Fruit fly (Drosophila melanogaster): ENCODE data around the gene Oscillin.

Oscillin gene

DNA sequence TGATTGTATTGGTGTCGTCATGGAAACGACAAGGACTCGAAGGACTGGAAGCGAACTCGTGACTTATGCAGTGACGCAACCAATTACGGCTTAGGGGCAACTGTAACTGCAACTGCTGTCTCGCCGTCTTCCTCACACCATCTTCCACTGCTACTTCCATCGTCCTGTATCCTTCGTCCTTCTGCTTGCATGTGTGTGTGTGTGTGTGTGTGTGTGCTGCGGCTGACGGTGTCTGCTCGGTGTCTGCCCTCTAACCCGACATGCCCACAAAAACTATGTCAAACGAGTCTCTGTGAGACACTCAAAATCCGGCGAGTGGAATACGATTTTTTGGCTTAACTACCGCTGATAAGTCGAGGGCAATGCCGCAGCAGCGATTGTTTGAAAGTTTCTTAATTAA, 47.0 kb downstream of the Oscillin start:
- TF ChIP-seq noc (tag; optimal IDR thresholded peaks at IDR 0.05) = no peak

DNA sequence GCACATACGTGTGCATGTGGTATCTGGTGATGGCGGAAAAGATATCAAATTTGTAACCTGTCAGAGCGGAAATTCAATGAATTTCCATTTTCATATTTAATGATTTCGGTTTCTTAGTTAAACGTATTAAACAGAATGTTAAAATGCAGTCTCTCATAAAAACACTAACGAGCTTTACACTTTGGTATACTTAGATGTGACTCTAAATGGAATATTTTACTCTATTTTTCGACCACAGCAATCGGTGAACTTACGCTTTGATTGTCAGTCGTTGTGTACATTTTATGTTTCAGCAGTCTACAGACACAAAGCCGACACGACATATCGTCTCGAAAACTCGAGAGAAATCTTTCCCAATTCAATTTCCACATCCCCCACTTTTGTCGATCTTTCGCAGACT, 49.6 kb downstream of the Oscillin start, which contains the start of gene CG18266:
Gene CG18266 (plus strand): TSS at position 301 of the 400 bp plus-strand sequence.
- TF ChIP-seq noc (tag; optimal IDR thresholded peaks at IDR 0.05) = no peak
